Worm (Caenorhabditis elegans) whole organism, late embryonic: ENCODE measurements around the gene gpr-1.

ENCODE experiments used
- C38D4.7 ChIP-seq: fragments of 200-800 bp; sonication (Bioruptor generic); optimal IDR thresholded peaks from 2 replicates; lab custom pipeline; 2018; ENCODE audit warnings: mild to moderate bottlenecking, missing genetic modification characterization, moderate library complexity, missing compliant biosample characterization
- ama-1 ChIP-seq: fragments of 150-350 bp; optimal IDR thresholded peaks from 2 replicates; lab custom pipeline; 2014
- ceh-9 ChIP-seq: sonication (generic microtip); optimal IDR thresholded peaks from 2 replicates; lab custom pipeline; 2016; ENCODE audit warnings: mild to moderate bottlenecking, missing genetic modification characterization, inconsistent platforms, missing compliant biosample characterization
- elt-2 ChIP-seq: sonication (generic microtip); optimal IDR thresholded peaks from 2 replicates; lab custom pipeline; 2016; ENCODE audit warnings: missing genetic modification reagents, missing genetic modification characterization, missing compliant biosample characterization
- fkh-6 ChIP-seq: sonication (generic microtip); optimal IDR thresholded peaks from 2 replicates; lab custom pipeline; 2016; ENCODE audit warnings: missing genetic modification characterization, missing compliant biosample characterization
- nhr-11 ChIP-seq: fragments of 150-350 bp; optimal IDR thresholded peaks from 2 replicates; lab custom pipeline; 2014; ENCODE audit warnings: missing biosample characterization, missing genetic modification characterization
- pha-2 ChIP-seq: sonication (generic microtip); optimal IDR thresholded peaks from 2 replicates; lab custom pipeline; 2017; ENCODE audit warnings: mild to moderate bottlenecking, missing genetic modification characterization, missing compliant biosample characterization
- pha-4 ChIP-seq: fragments of 150-350 bp; optimal IDR thresholded peaks from 2 replicates; lab custom pipeline; 2018; ENCODE audit warnings: missing biosample characterization, missing genetic modification reagents, missing genetic modification characterization
- pqm-1 ChIP-seq: sonication (generic microtip); optimal IDR thresholded peaks from 2 replicates; lab custom pipeline; 2016; ENCODE audit warnings: missing genetic modification characterization, missing compliant biosample characterization
- ref-2 ChIP-seq: sonication (generic microtip); optimal IDR thresholded peaks from 2 replicates; lab custom pipeline; 2016; ENCODE audit warnings: missing genetic modification characterization, missing compliant biosample characterization
- sox-4 ChIP-seq: sonication (generic microtip); optimal IDR thresholded peaks from 2 replicates; lab custom pipeline; 2017; ENCODE audit warnings: mild to moderate bottlenecking, missing genetic modification characterization, inconsistent platforms, missing compliant biosample characterization

ce11 chrIII:8625125-8625524 lies 3.6 kb upstream of the gpr-1 start:
- no peak for TF ChIP-seq ama-1 (lab: Kevin White, UChicago)
- TF ChIP-seq ref-2 (tag; lab: Kevin White, UChicago): no peak
- TF ChIP-seq pqm-1 (tag; lab: Kevin White, UChicago): no peak
- TF ChIP-seq C38D4.7 (GFP tag; lab: Kevin White, UChicago): no peak
- no peak for TF ChIP-seq pha-4 (tag; lab: Kevin White, UChicago)
- TF ChIP-seq pha-2: no peak
- TF ChIP-seq ceh-9: no peak
- no peak for TF ChIP-seq fkh-6 (tag; lab: Kevin White, UChicago)
- TF ChIP-seq elt-2 (tag; lab: Kevin White, UChicago): no peak
- no peak for TF ChIP-seq sox-4 (tag; lab: Kevin White, UChicago)
- TF ChIP-seq nhr-11: no peak
